Fruit fly (Drosophila melanogaster) whole organism, embryonic: ENCODE data around the gene ebd1.

Source experiments
- Bdp1 ChIP-seq: fragments of 200-800 bp; sonication (Bioruptor generic); optimal IDR thresholded peaks from 3 replicates; lab custom pipeline; 2016; ENCODE audit warnings: missing biosample characterization, missing genetic modification characterization
- BtbVII ChIP-seq: fragments of 200-800 bp; sonication (Bioruptor generic); optimal IDR thresholded peaks from 3 replicates; lab custom pipeline; 2017; ENCODE audit warnings: missing biosample characterization, mild to moderate bottlenecking, missing genetic modification characterization
- CG10267 ChIP-seq: fragments of 200-800 bp; sonication (Bioruptor generic); optimal IDR thresholded peaks from 2 replicates; lab custom pipeline; 2018; ENCODE audit warnings: missing biosample characterization, mild to moderate bottlenecking, missing genetic modification characterization, moderate library complexity
- CG11723 ChIP-seq: fragments of 200-800 bp; sonication (Bioruptor generic); optimal IDR thresholded peaks from 2 replicates; lab custom pipeline; 2017; ENCODE audit warnings: missing biosample characterization, mild to moderate bottlenecking, missing genetic modification characterization
- CG12236 ChIP-seq: fragments of 200-800 bp; sonication (Bioruptor generic); optimal IDR thresholded peaks from 2 replicates; lab custom pipeline; 2016; ENCODE audit warnings: missing biosample characterization, missing genetic modification characterization
- CG12744 ChIP-seq: fragments of 200-800 bp; sonication (Bioruptor generic); optimal IDR thresholded peaks from 2 replicates; lab custom pipeline; 2016; ENCODE audit warnings: missing biosample characterization, missing genetic modification characterization
- CG15011 ChIP-seq: fragments of 200-800 bp; sonication (Bioruptor generic); optimal IDR thresholded peaks from 3 replicates; lab custom pipeline; 2018; ENCODE audit warnings: missing biosample characterization, mild to moderate bottlenecking, missing genetic modification characterization
- CG1647 ChIP-seq: fragments of 200-800 bp; sonication (Bioruptor generic); optimal IDR thresholded peaks from 3 replicates; lab custom pipeline; 2016; ENCODE audit warnings: missing biosample characterization, missing genetic modification characterization
- CG17359 ChIP-seq: fragments of 200-800 bp; sonication (Bioruptor generic); optimal IDR thresholded peaks from 3 replicates; lab custom pipeline; 2018; ENCODE audit warnings: missing biosample characterization, mild to moderate bottlenecking, missing genetic modification characterization, moderate library complexity
- CG32772 ChIP-seq: fragments of 200-800 bp; sonication (Bioruptor generic); IDR thresholded peaks from 2 replicates; pipeline ENCODE4 v1.3.6; 2022; ENCODE audit warnings: missing biosample characterization, missing genetic modification characterization
- CG33557 ChIP-seq: fragments of 200-800 bp; sonication (Bioruptor generic); optimal IDR thresholded peaks from 2 replicates; lab custom pipeline; 2019; ENCODE audit warnings: missing biosample characterization, mild to moderate bottlenecking, missing genetic modification characterization, moderate library complexity
- CG4282 ChIP-seq: fragments of 200-800 bp; sonication (Bioruptor generic); optimal IDR thresholded peaks from 2 replicates; lab custom pipeline; 2016; ENCODE audit warnings: missing biosample characterization, missing genetic modification characterization
- CG4617 ChIP-seq: fragments of 200-800 bp; sonication (Bioruptor generic); optimal IDR thresholded peaks from 3 replicates; lab custom pipeline; 2016; ENCODE audit warnings: missing biosample characterization, missing genetic modification characterization, borderline replicate concordance
- CG4820 ChIP-seq: fragments of 200-800 bp; sonication (Bioruptor generic); optimal IDR thresholded peaks from 3 replicates; lab custom pipeline; 2016; ENCODE audit warnings: missing biosample characterization, missing genetic modification characterization
- CG5180 ChIP-seq: fragments of 200-800 bp; sonication (Bioruptor generic); optimal IDR thresholded peaks from 3 replicates; lab custom pipeline; 2017; ENCODE audit warnings: missing biosample characterization, missing genetic modification characterization, mild to moderate bottlenecking, moderate library complexity, missing genetic modification reagents
- CG6272 ChIP-seq: fragments of 200-800 bp; sonication (Bioruptor generic); IDR thresholded peaks from 2 replicates; pipeline ENCODE4 v1.3.6; 2022; ENCODE audit warnings: missing biosample characterization, missing genetic modification characterization
- CG6854 ChIP-seq: fragments of 200-800 bp; sonication (Bioruptor generic); optimal IDR thresholded peaks from 3 replicates; lab custom pipeline; 2017; ENCODE audit warnings: missing biosample characterization, mild to moderate bottlenecking, missing genetic modification characterization
- CG7745 ChIP-seq: fragments of 200-800 bp; sonication (Bioruptor generic); optimal IDR thresholded peaks from 2 replicates; lab custom pipeline; 2018; ENCODE audit warnings: missing biosample characterization, mild to moderate bottlenecking, missing genetic modification characterization, moderate library complexity
- CG7928 ChIP-seq: fragments of 200-800 bp; sonication (Bioruptor generic); optimal IDR thresholded peaks from 2 replicates; lab custom pipeline; 2017; ENCODE audit warnings: missing biosample characterization, mild to moderate bottlenecking, missing genetic modification characterization
- CG9437 ChIP-seq: fragments of 200-800 bp; sonication (Bioruptor generic); optimal IDR thresholded peaks from 2 replicates; lab custom pipeline; 2018; ENCODE audit warnings: missing biosample characterization, mild to moderate bottlenecking, missing genetic modification characterization
- D ChIP-seq, 2 experiments: fragments of 200-800 bp in 1 of 2; fragments of >200 bp in 1 of 2; sonication (Bioruptor generic) in 1 of 2; optimal IDR thresholded peaks; 2 replicates in 1 of 2; 3 replicates in 1 of 2; lab custom pipeline; 2017; ENCODE audit warnings: mild to moderate bottlenecking in 1 of 2, missing biosample characterization in 1 of 2, missing genetic modification characterization in 1 of 2, missing genetic modification reagents in 1 of 2
- Dad ChIP-seq: fragments of 200-800 bp; sonication (Bioruptor generic); optimal IDR thresholded peaks from 3 replicates; lab custom pipeline; 2016; ENCODE audit warnings: missing biosample characterization, missing genetic modification characterization
- Dek ChIP-seq: fragments of 200-800 bp; sonication (Bioruptor generic); optimal IDR thresholded peaks from 3 replicates; lab custom pipeline; 2019; ENCODE audit warnings: missing biosample characterization, mild to moderate bottlenecking, missing genetic modification characterization, moderate library complexity
- Dfd ChIP-seq, 2 experiments: fragments of >200 bp; optimal IDR thresholded peaks; 2 replicates each; lab custom pipeline; 2017; ENCODE audit warnings: missing biosample characterization in 2 of 2, missing genetic modification characterization in 2 of 2
- Doc2 ChIP-seq: fragments of 200-800 bp; sonication (Bioruptor generic); IDR thresholded peaks from 2 replicates; pipeline ENCODE4 v1.3.6; 2022; ENCODE audit warnings: missing biosample characterization, missing genetic modification characterization
- Hmx ChIP-seq: fragments of 200-800 bp; sonication (Bioruptor generic); optimal IDR thresholded peaks from 2 replicates; lab custom pipeline; 2016; ENCODE audit warnings: missing biosample characterization, missing genetic modification characterization
- Hr39 ChIP-seq: fragments of >200 bp; optimal IDR thresholded peaks from 2 replicates; lab custom pipeline; 2017
- Lpt ChIP-seq: fragments of >200 bp; optimal IDR thresholded peaks from 2 replicates; lab custom pipeline; 2018; ENCODE audit warnings: missing biosample characterization, missing genetic modification characterization
- Max ChIP-seq: fragments of 200-800 bp; sonication (Bioruptor generic); optimal IDR thresholded peaks from 2 replicates; lab custom pipeline; 2016; ENCODE audit warnings: missing biosample characterization, mild to moderate bottlenecking, missing genetic modification characterization
- Optix ChIP-seq: fragments of 200-800 bp; sonication (Bioruptor generic); IDR thresholded peaks from 3 replicates; pipeline ENCODE4 v1.3.6; 2022; ENCODE audit warnings: missing biosample characterization, missing genetic modification characterization
- Sin3A ChIP-seq: fragments of >200 bp; optimal IDR thresholded peaks from 2 replicates; lab custom pipeline; 2018
- Sox100B ChIP-seq: fragments of 200-800 bp; sonication (Bioruptor generic); optimal IDR thresholded peaks from 3 replicates; lab custom pipeline; 2018; ENCODE audit warnings: missing biosample characterization, mild to moderate bottlenecking, missing genetic modification characterization
- Stat92E ChIP-seq, 3 experiments: fragments of >200 bp in 2 of 3; fragments of 200-800 bp in 1 of 3; sonication (Bioruptor generic) in 1 of 3; optimal IDR thresholded peaks; 2 replicates each; lab custom pipeline; 2017 to 2019; ENCODE audit warnings: missing biosample characterization in 3 of 3, missing genetic modification characterization in 3 of 3, mild to moderate bottlenecking in 1 of 3, moderate library complexity in 1 of 3
- Taf1 ChIP-seq: fragments of 200-800 bp; sonication (Bioruptor generic); IDR thresholded peaks from 2 replicates; pipeline ENCODE4 v1.3.6; 2022; ENCODE audit warnings: missing biosample characterization, missing genetic modification characterization
- ato ChIP-seq: fragments of 200-800 bp; sonication (Bioruptor generic); IDR thresholded peaks from 2 replicates; pipeline ENCODE4 v1.3.6; 2022; ENCODE audit warnings: missing biosample characterization, missing genetic modification characterization; ENCODE audit not compliant: partially characterized antibody
- bbx ChIP-seq: fragments of 200-800 bp; sonication (Bioruptor generic); IDR thresholded peaks from 2 replicates; pipeline ENCODE4 v1.3.6; 2022; ENCODE audit warnings: missing biosample characterization, missing genetic modification characterization; ENCODE audit not compliant: partially characterized antibody
- btn ChIP-seq: fragments of 200-800 bp; sonication (Bioruptor generic); optimal IDR thresholded peaks from 2 replicates; lab custom pipeline; 2016; ENCODE audit warnings: missing biosample characterization, missing genetic modification characterization
- cas ChIP-seq: fragments of 200-800 bp; sonication (Bioruptor generic); IDR thresholded peaks from 2 replicates; pipeline ENCODE4 v1.3.6; 2022; ENCODE audit warnings: missing biosample characterization, missing genetic modification characterization
- caup ChIP-seq: fragments of 200-800 bp; sonication (Bioruptor generic); optimal IDR thresholded peaks from 3 replicates; lab custom pipeline; 2017; ENCODE audit warnings: missing biosample characterization, mild to moderate bottlenecking, missing genetic modification characterization, moderate library complexity; ENCODE audit not compliant: severe bottlenecking
- crol ChIP-seq: fragments of 200-800 bp; sonication (Bioruptor generic); IDR thresholded peaks from 2 replicates; pipeline ENCODE4 v1.3.6; 2022; ENCODE audit warnings: missing biosample characterization, missing genetic modification characterization
- dan ChIP-seq: fragments of 200-800 bp; sonication (Bioruptor generic); IDR thresholded peaks from 2 replicates; pipeline ENCODE4 v1.3.6; 2022; ENCODE audit warnings: missing biosample characterization, missing genetic modification characterization
- danr ChIP-seq: fragments of 200-800 bp; sonication (Bioruptor generic); IDR thresholded peaks from 2 replicates; pipeline ENCODE4 v1.3.6; 2022; ENCODE audit warnings: missing biosample characterization, missing genetic modification characterization
- dati ChIP-seq: fragments of 200-800 bp; sonication (Bioruptor generic); IDR thresholded peaks from 2 replicates; pipeline ENCODE4 v1.3.6; 2022; ENCODE audit warnings: missing biosample characterization, missing genetic modification characterization
- ems ChIP-seq: fragments of 200-800 bp; sonication (Bioruptor generic); optimal IDR thresholded peaks from 3 replicates; lab custom pipeline; 2016; ENCODE audit warnings: missing biosample characterization, missing genetic modification characterization
- esg ChIP-seq: fragments of 200-800 bp; sonication (Bioruptor generic); conservative IDR thresholded peaks from 2 replicates; pipeline ENCODE4 v1.3.6; 2022; ENCODE audit warnings: missing biosample characterization, missing genetic modification characterization
- fd64A ChIP-seq: fragments of 200-800 bp; sonication (Bioruptor generic); optimal IDR thresholded peaks from 3 replicates; lab custom pipeline; 2018; ENCODE audit warnings: missing biosample characterization, mild to moderate bottlenecking, missing genetic modification characterization
- knrl ChIP-seq: fragments of 200-800 bp; sonication (Bioruptor generic); IDR thresholded peaks from 3 replicates; pipeline ENCODE4 v1.3.6; 2022; ENCODE audit warnings: missing biosample characterization, missing genetic modification characterization; ENCODE audit not compliant: partially characterized antibody
- lmd ChIP-seq: fragments of 200-800 bp; sonication (Bioruptor generic); IDR thresholded peaks from 2 replicates; pipeline ENCODE4 v1.3.6; 2022; ENCODE audit warnings: missing biosample characterization, missing genetic modification characterization
- nmo ChIP-seq: fragments of 200-800 bp; sonication (Bioruptor generic); optimal IDR thresholded peaks from 2 replicates; lab custom pipeline; 2018; ENCODE audit warnings: missing biosample characterization, mild to moderate bottlenecking, missing genetic modification characterization, moderate library complexity
- vnd ChIP-seq: fragments of 200-800 bp; sonication (Bioruptor generic); IDR thresholded peaks from 3 replicates; pipeline ENCODE4 v1.3.6; 2022; ENCODE audit warnings: missing biosample characterization, missing genetic modification characterization; ENCODE audit not compliant: partially characterized antibody

The ebd1 gene

dm6 chr3L:680258-680657, 5.1 kb downstream of the ebd1 start, which contains the start of gene CG17129 (continued):
- TF ChIP-seq Max (GFP tag; lab: Kevin White, UChicago) (peak; percentile 37), CG7928 (GFP tag; lab: Kevin White, UChicago) (peak; percentile 90), Dad (peak; percentile 83), CG12236 (GFP tag; lab: Kevin White, UChicago) (peak; percentile 74), CG6854 (GFP tag; lab: Kevin White, UChicago) (no peak), Dek (tag; lab: Kevin White, UChicago) (peak; percentile 60), Optix (GFP tag; lab: Robert Waterston, UW) (peak; percentile 67; the same call in 1 of the 3 replicates), bbx (GFP tag; lab: Robert Waterston, UW) (peak; percentile 90), esg (peak; percentile 62), CG10267 (peak; percentile 89), CG4617 (peak; percentile 71), Taf1 (GFP tag; lab: Robert Waterston, UW) (peak; percentile 57; the same call in 1 of the 2 replicates), btn (GFP tag; lab: Kevin White, UChicago) (peak; percentile 73), CG32772 (GFP tag; lab: Robert Waterston, UW) (peak; percentile 67), CG4282 (GFP tag; lab: Kevin White, UChicago) (no peak), Sin3A (lab: Kevin White, UChicago) (peak; percentile 7), cas (GFP tag; lab: Robert Waterston, UW) (0 out of 2 replicates have a peak, but pooled peaks have one; percentile 51), CG11723 (GFP tag; lab: Kevin White, UChicago) (peak; percentile 57), Hr39 (lab: Kevin White, UChicago) (no peak), Dfd (GFP tag; optimal IDR thresholded peaks at IDR 0.05; lab: Kevin White, UChicago) (no peak), ato (GFP tag; lab: Robert Waterston, UW) (peak; percentile 68; the same call in 1 of the 2 replicates), fd64A (GFP tag; lab: Kevin White, UChicago) (no peak), Hmx (GFP tag; lab: Kevin White, UChicago) (peak; percentile 56), Stat92E (GFP tag; optimal IDR thresholded peaks at IDR 0.05; lab: Kevin White, UChicago) (peak in 1 of 3 experiments; percentile 44), CG33557 (GFP tag; lab: Kevin White, UChicago) (peak; percentile 69), dati (GFP tag; lab: Robert Waterston, UW) (no peak), Bdp1 (peak; percentile 54), dan (GFP tag; lab: Robert Waterston, UW) (0 out of 2 replicates have a peak, but pooled peaks have one; percentile 34), lmd (GFP tag; lab: Robert Waterston, UW) (peak; percentile 73), CG1647 (GFP tag; lab: Kevin White, UChicago) (peak; percentile 77), CG4820 (GFP tag; lab: Kevin White, UChicago) (peak; percentile 73), crol (no peak), Sox100B (peak; percentile 61), CG7745 (no peak), nmo (GFP tag; lab: Kevin White, UChicago) (peak; percentile 77), CG12744 (GFP tag; lab: Kevin White, UChicago) (peak; percentile 61), Lpt (GFP tag; lab: Kevin White, UChicago) (no peak), knrl (GFP tag; lab: Robert Waterston, UW) (peak; percentile 98), danr (GFP tag; lab: Robert Waterston, UW) (no peak), caup (GFP tag; lab: Kevin White, UChicago) (peak; percentile 59), CG17359 (tag; lab: Kevin White, UChicago) (peak; percentile 77), CG6272 (GFP tag; lab: Robert Waterston, UW) (peak; percentile 89), CG9437 (peak; percentile 39), BtbVII (GFP tag; lab: Kevin White, UChicago) (peak; percentile 32), ems (no peak), D (optimal IDR thresholded peaks at IDR 0.05; lab: Kevin White, UChicago) (no peak), D (GFP tag; optimal IDR thresholded peaks at IDR 0.05; lab: Kevin White, UChicago) (peak; percentile 38), vnd (peak; percentile 95), CG5180 (GFP tag; lab: Kevin White, UChicago) (no peak), CG15011 (GFP tag; lab: Kevin White, UChicago) (peak; percentile 33), Doc2 (GFP tag; lab: Robert Waterston, UW) (no peak)
